Worm (Caenorhabditis elegans): ENCODE measurements around the gene C44B11.1.

Gene C44B11.1

ce11 chrIII:3154968-3155367, at the start of gene C44B11.1:
TSS of gene C44B11.1 (plus strand) at chrIII:3155268.
- TF ChIP-seq nhr-21 (tag; optimal IDR thresholded peaks at IDR 0.05) (no peak), mab-5 (tag; optimal IDR thresholded peaks at IDR 0.05) (no peak), crh-2 (tag; optimal IDR thresholded peaks at IDR 0.05) (no peak), nhr-12 (tag; optimal IDR thresholded peaks at IDR 0.05) (no peak), lin-39 (tag; optimal IDR thresholded peaks at IDR 0.05) (no peak), sma-3 (GFP tag; optimal IDR thresholded peaks at IDR 0.05) (no peak), mbf-1 (tag; optimal IDR thresholded peaks at IDR 0.05) (no peak), snpc-4 (tag; optimal IDR thresholded peaks at IDR 0.05) (no peak), nhr-25 (tag; optimal IDR thresholded peaks at IDR 0.05) (no peak), elt-1 (tag; optimal IDR thresholded peaks at IDR 0.05) (no peak), Y55F3AM.14 (GFP tag; optimal IDR thresholded peaks at IDR 0.05) (no peak), sma-9 (GFP tag; optimal IDR thresholded peaks at IDR 0.05) (no peak), sma-9 (tag; optimal IDR thresholded peaks at IDR 0.05) (no peak), nhr-77 (tag; optimal IDR thresholded peaks at IDR 0.05) (no peak), ztf-1 (GFP tag; conservative IDR thresholded peaks at IDR 0.05) (no peak), ztf-11 (tag; optimal IDR thresholded peaks at IDR 0.05) (no peak), skn-1 (tag; optimal IDR thresholded peaks at IDR 0.05) (no peak), aly-2 (tag; optimal IDR thresholded peaks at IDR 0.05) (no peak), R02D3.7 (tag; optimal IDR thresholded peaks at IDR 0.05) (no peak)

- no peak for TF ChIP-seq unc-39 (tag; optimal IDR thresholded peaks at IDR 0.05)
- TF ChIP-seq unc-62 (GFP tag; optimal IDR thresholded peaks at IDR 0.05) = no peak
- no peak for TF ChIP-seq nhr-77 (tag; optimal IDR thresholded peaks at IDR 0.05)
- TF ChIP-seq ZK546.5 (tag; optimal IDR thresholded peaks at IDR 0.05) = no peak
- no peak for TF ChIP-seq nhr-25 (tag; optimal IDR thresholded peaks at IDR 0.05)
- TF ChIP-seq F13H6.1 (tag; optimal IDR thresholded peaks at IDR 0.05) = no peak
Observed at ce11 chrIII:3106301-3106700, 48.8 kb upstream of the C44B11.1 start.

ce11 chrIII:3107530-3107929, 47.5 kb upstream of the C44B11.1 start:
- TF ChIP-seq dmd-4 (tag; optimal IDR thresholded peaks at IDR 0.05) (no peak), alr-1 (tag; optimal IDR thresholded peaks at IDR 0.05) (no peak), nhr-77 (tag; optimal IDR thresholded peaks at IDR 0.05) (no peak), ceh-82 (tag; optimal IDR thresholded peaks at IDR 0.05) (no peak), unc-62 (GFP tag; optimal IDR thresholded peaks at IDR 0.05) (no peak), ama-1 (optimal IDR thresholded peaks at IDR 0.05) (no peak), sem-4 (tag; optimal IDR thresholded peaks at IDR 0.05) (no peak), R02D3.7 (tag; optimal IDR thresholded peaks at IDR 0.05) (no peak), nhr-6 (tag; optimal IDR thresholded peaks at IDR 0.05) (no peak), nhr-11 (tag; optimal IDR thresholded peaks at IDR 0.05) (no peak), nhr-23 (tag; optimal IDR thresholded peaks at IDR 0.05) (no peak), aly-2 (tag; optimal IDR thresholded peaks at IDR 0.05) (no peak), peb-1 (tag; optimal IDR thresholded peaks at IDR 0.05) (no peak), elt-3 (tag; optimal IDR thresholded peaks at IDR 0.05) (no peak), lin-11 (tag; optimal IDR thresholded peaks at IDR 0.05) (no peak), C34F6.9 (tag; optimal IDR thresholded peaks at IDR 0.05) (no peak), ztf-4 (tag; optimal IDR thresholded peaks at IDR 0.05) (no peak), nhr-129 (tag; optimal IDR thresholded peaks at IDR 0.05) (no peak)

ce11 chrIII:3108804-3109203, 46.3 kb upstream of the C44B11.1 start:
- no peak for TF ChIP-seq lin-11 (tag; optimal IDR thresholded peaks at IDR 0.05)
- no peak for TF ChIP-seq fos-1 (tag; optimal IDR thresholded peaks at IDR 0.05)
- no peak for TF ChIP-seq ztf-4 (tag; optimal IDR thresholded peaks at IDR 0.05)
- TF ChIP-seq unc-62 (GFP tag; optimal IDR thresholded peaks at IDR 0.05) = no peak
- TF ChIP-seq lin-13 (GFP tag; optimal IDR thresholded peaks at IDR 0.05) = no peak
- TF ChIP-seq nhr-21 (tag; optimal IDR thresholded peaks at IDR 0.05) = no peak
- TF ChIP-seq sma-3 (GFP tag; optimal IDR thresholded peaks at IDR 0.05) = no peak
- TF ChIP-seq snpc-4 (tag; optimal IDR thresholded peaks at IDR 0.05) = no peak
- TF ChIP-seq crh-2 (tag; optimal IDR thresholded peaks at IDR 0.05) = no peak
- TF ChIP-seq sma-9 (GFP tag; optimal IDR thresholded peaks at IDR 0.05) = no peak
- no peak for TF ChIP-seq sma-9 (tag; optimal IDR thresholded peaks at IDR 0.05)
- TF ChIP-seq blmp-1 (tag; optimal IDR thresholded peaks at IDR 0.05; ENCODE audit: insufficient read depth) = no peak
- no peak for TF ChIP-seq nhr-77 (tag; optimal IDR thresholded peaks at IDR 0.05)
- no peak for TF ChIP-seq mab-5 (tag; optimal IDR thresholded peaks at IDR 0.05)
- no peak for TF ChIP-seq R02D3.7 (tag; optimal IDR thresholded peaks at IDR 0.05)

Measured in whole organism, L2 larva.